Worm (Caenorhabditis elegans): ENCODE measurements around the gene sre-55.

sre-55 gene

DNA sequence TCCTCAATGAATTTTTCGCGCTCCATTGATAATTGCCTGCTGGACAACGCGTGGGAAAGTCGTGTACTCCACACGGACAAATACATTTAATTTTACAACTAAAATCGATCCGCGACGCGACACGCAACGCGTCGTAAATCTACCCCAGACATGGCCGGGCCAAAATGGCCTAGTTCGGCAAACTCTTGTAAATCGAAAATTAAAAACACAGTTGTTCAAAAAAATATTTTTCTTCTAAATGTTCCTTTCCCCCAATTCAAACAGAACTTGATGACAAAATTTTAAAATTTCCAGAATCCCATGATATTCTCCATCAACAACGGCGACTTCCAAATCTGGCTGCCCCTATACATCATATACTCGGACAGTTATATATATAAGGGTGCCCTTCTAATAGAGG is at the start of gene sre-55:
TSS of gene sre-55 (plus strand) at position 301 of the 400 bp plus-strand sequence.
- TF ChIP-seq hif-1 (tag; optimal IDR thresholded peaks at IDR 0.05) (no peak), zag-1 (tag; optimal IDR thresholded peaks at IDR 0.05) (no peak), mxl-2 (GFP tag; conservative IDR thresholded peaks at IDR 0.05) (no peak), lir-3 (tag; optimal IDR thresholded peaks at IDR 0.05) (no peak), daf-16 (GFP tag; optimal IDR thresholded peaks at IDR 0.05) (no peak), daf-16 (tag; optimal IDR thresholded peaks at IDR 0.05) (no peak), aly-2 (tag; optimal IDR thresholded peaks at IDR 0.05) (no peak), nhr-111 (GFP tag; optimal IDR thresholded peaks at IDR 0.05) (no peak), dmd-6 (GFP tag; IDR thresholded peaks at IDR 0.05) (no peak), zfp-3 (GFP tag; conservative IDR thresholded peaks at IDR 0.05) (no peak), nhr-11 (tag; optimal IDR thresholded peaks at IDR 0.05) (no peak)

DNA sequence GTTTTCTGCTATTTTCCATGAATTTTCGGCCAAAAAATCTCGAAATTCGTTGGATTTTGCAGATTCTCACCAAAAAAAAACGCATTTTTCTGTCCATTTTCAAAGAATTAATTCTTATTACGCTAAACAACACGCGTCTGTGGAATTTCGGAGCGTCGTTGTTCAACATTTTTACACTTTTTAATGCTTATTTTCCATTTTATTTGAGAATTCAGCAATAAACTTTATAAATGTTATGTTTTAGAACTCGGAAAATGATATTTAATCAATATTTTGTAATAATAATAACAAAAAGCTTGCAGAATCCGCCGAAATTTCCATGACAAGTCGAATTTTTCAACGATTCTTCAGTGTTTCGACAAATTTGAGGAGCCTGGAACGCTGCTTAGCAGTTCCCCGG is 48.7 kb upstream of the sre-55 start, which contains the start of gene ife-5:
TSS of gene ife-5 (plus strand) at position 301 of the 400 bp plus-strand sequence.
- no peak for TF ChIP-seq F26F4.8 (GFP tag; conservative IDR thresholded peaks at IDR 0.05)
- peak; percentile 38; the same call in 1 of the 2 replicates for TF ChIP-seq Y48G9A.11 (GFP tag; IDR thresholded peaks at IDR 0.05)
- TF ChIP-seq jun-1 (tag; optimal IDR thresholded peaks at IDR 0.05) = no peak
- no peak for TF ChIP-seq Y5F2A.4 (GFP tag; optimal IDR thresholded peaks at IDR 0.05)
- TF ChIP-seq tag-97 (GFP tag; IDR thresholded peaks at IDR 0.05) = no peak
- TF ChIP-seq lin-38 (GFP tag; IDR thresholded peaks at IDR 0.05) = no peak
- TF ChIP-seq F49E8.2 (tag; optimal IDR thresholded peaks at IDR 0.05; ENCODE audit: borderline replicate concordance) = no peak
- no peak for TF ChIP-seq lin-13 (GFP tag; optimal IDR thresholded peaks at IDR 0.05)
- no peak for TF ChIP-seq daf-8 (GFP tag; IDR thresholded peaks at IDR 0.05)
- no peak for TF ChIP-seq dmd-9 (GFP tag; IDR thresholded peaks at IDR 0.05)
- TF ChIP-seq unc-62 (GFP tag; optimal IDR thresholded peaks at IDR 0.05 in 1 of 2) = no peak
- TF ChIP-seq unc-62 (tag; optimal IDR thresholded peaks at IDR 0.05) = no peak
- peak; percentile 10 for TF ChIP-seq T20F7.1 (GFP tag; optimal IDR thresholded peaks at IDR 0.05)
- no peak for TF ChIP-seq Y75B8A.6 (GFP tag; IDR thresholded peaks at IDR 0.05)
- TF ChIP-seq ces-1 (GFP tag; optimal IDR thresholded peaks at IDR 0.05) = no peak
- no peak for TF ChIP-seq nhr-25 (tag; optimal IDR thresholded peaks at IDR 0.05; ENCODE audit: borderline replicate concordance, insufficient read depth)
- TF ChIP-seq nhr-48 (tag; optimal IDR thresholded peaks at IDR 0.05) = no peak

DNA sequence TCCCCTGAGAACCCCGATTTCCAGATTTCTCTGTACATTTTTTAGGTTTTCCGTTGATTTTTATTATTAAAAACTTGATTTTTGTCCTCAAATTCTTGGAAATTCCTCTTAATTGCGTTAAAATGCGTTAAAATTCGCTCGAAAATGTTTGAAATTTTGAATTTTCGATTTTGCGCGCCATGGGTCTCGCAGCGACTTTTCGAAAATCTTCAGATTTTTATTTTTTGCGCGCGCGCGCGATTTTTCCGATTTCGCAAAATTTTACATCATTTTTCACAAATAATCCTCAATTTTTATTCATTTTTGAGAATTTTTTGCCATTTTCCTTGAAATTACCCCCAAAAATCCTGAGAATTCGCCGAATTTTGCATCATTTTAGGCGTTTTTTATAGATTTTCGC is 45.0 kb upstream of the sre-55 start:
- TF ChIP-seq unc-130 (GFP tag; optimal IDR thresholded peaks at IDR 0.05) (peak; percentile 15), unc-62 (GFP tag; optimal IDR thresholded peaks at IDR 0.05 in 1 of 2) (peak in 1 of 2 experiments; percentile 86), unc-62 (tag; optimal IDR thresholded peaks at IDR 0.05) (no peak), lin-38 (GFP tag; IDR thresholded peaks at IDR 0.05) (peak; percentile 50), Y48G9A.11 (GFP tag; IDR thresholded peaks at IDR 0.05) (peak; percentile 84), snpc-1.2 (GFP tag; IDR thresholded peaks at IDR 0.05) (no peak)

DNA sequence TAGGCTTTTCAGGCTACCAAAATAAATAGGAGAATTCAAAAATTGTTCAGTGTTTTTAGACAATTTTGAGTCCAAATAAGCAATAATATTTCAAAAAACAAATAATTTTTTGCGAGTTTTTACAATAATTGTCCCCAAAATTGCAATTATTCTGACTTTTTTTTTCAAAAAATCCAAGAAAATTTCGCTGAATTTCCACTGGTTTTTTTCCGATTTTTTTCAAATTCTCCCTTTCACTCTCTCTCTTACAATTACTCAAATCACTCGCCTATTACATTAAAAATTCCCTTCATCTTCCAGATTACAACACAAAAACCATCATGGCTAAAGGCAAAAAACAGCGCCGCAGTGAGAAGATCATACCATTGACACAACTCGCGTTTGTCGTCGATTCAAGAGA is 40.0 kb upstream of the sre-55 start, which contains the start of gene Y57A10A.31:
TSS of gene Y57A10A.31 (plus strand) at position 301 of the 400 bp plus-strand sequence.
- TF ChIP-seq zip-11 (GFP tag; IDR thresholded peaks at IDR 0.05) (no peak), spr-1 (tag; optimal IDR thresholded peaks at IDR 0.05) (no peak), skn-1 (tag; optimal IDR thresholded peaks at IDR 0.05) (no peak), mep-1 (tag; optimal IDR thresholded peaks at IDR 0.05) (no peak), egl-27 (tag; optimal IDR thresholded peaks at IDR 0.05) (no peak), php-3 (GFP tag; IDR thresholded peaks at IDR 0.05) (no peak), nhr-11 (tag; optimal IDR thresholded peaks at IDR 0.05) (no peak), saeg-2 (GFP tag; IDR thresholded peaks at IDR 0.05) (no peak), cey-2 (tag; optimal IDR thresholded peaks at IDR 0.05; ENCODE audit: borderline replicate concordance, insufficient read depth) (no peak), Y5F2A.4 (GFP tag; optimal IDR thresholded peaks at IDR 0.05) (no peak), ama-1 (optimal IDR thresholded peaks at IDR 0.05) (no peak), lim-7 (GFP tag; IDR thresholded peaks at IDR 0.05) (no peak), tag-97 (GFP tag; IDR thresholded peaks at IDR 0.05) (no peak), lin-38 (GFP tag; IDR thresholded peaks at IDR 0.05) (no peak)

Measured in whole organism, L4 larva.